Fruit fly (Drosophila melanogaster) whole organism, embryonic: ENCODE data around the gene CG7432.
A peak's percentile ranks its signal among the peaks of the same experiment; 100 is the strongest.

Experiments used
- Ada2b ChIP-seq: fragments of 200-800 bp; sonication (Bioruptor generic); IDR thresholded peaks from 2 replicates; pipeline ENCODE4 v1.3.6; 2022; ENCODE audit warnings: missing biosample characterization, missing genetic modification characterization
- Aef1 ChIP-seq: fragments of 200-800 bp; sonication (Bioruptor generic); IDR thresholded peaks from 3 replicates; pipeline ENCODE4 v1.3.6; 2022; ENCODE audit warnings: missing biosample characterization, missing genetic modification characterization
- Atf6 ChIP-seq: fragments of 200-800 bp; sonication (Bioruptor generic); IDR thresholded peaks from 2 replicates; pipeline ENCODE4 v1.3.6; 2022; ENCODE audit warnings: missing biosample characterization, missing genetic modification characterization
- B-H1 ChIP-seq: fragments of 200-800 bp; sonication (Bioruptor generic); IDR thresholded peaks from 3 replicates; pipeline ENCODE4 v1.3.6; 2022; ENCODE audit warnings: missing biosample characterization, missing genetic modification characterization
- Bgb ChIP-seq: fragments of 200-800 bp; sonication (Bioruptor generic); IDR thresholded peaks from 2 replicates; pipeline ENCODE4 v1.3.6; 2022; ENCODE audit warnings: missing biosample characterization, missing genetic modification characterization; ENCODE audit not compliant: partially characterized antibody
- CG12769 ChIP-seq: fragments of 200-800 bp; sonication (Bioruptor generic); optimal IDR thresholded peaks from 2 replicates; lab custom pipeline; 2019; ENCODE audit warnings: missing biosample characterization, mild to moderate bottlenecking, missing genetic modification characterization, moderate library complexity
- CG13624 ChIP-seq: fragments of 200-800 bp; sonication (Bioruptor generic); optimal IDR thresholded peaks from 2 replicates; lab custom pipeline; 2016; ENCODE audit warnings: missing biosample characterization, missing genetic modification characterization
- CG13894 ChIP-seq: fragments of 200-800 bp; sonication (Bioruptor generic); optimal IDR thresholded peaks from 3 replicates; lab custom pipeline; 2018; ENCODE audit warnings: missing biosample characterization, mild to moderate bottlenecking, missing genetic modification characterization, moderate library complexity
- CG14441 ChIP-seq: fragments of 200-800 bp; sonication (Bioruptor generic); IDR thresholded peaks from 2 replicates; pipeline ENCODE4 v1.3.6; 2022; ENCODE audit warnings: missing biosample characterization, missing genetic modification characterization
- CG18619 ChIP-seq: fragments of 200-800 bp; sonication (Bioruptor generic); optimal IDR thresholded peaks from 3 replicates; lab custom pipeline; 2017; ENCODE audit warnings: missing biosample characterization, mild to moderate bottlenecking, missing genetic modification characterization
- CG18764 ChIP-seq: fragments of 200-800 bp; sonication (Bioruptor generic); optimal IDR thresholded peaks from 3 replicates; lab custom pipeline; 2016; ENCODE audit warnings: missing biosample characterization, missing genetic modification characterization
- CG2199 ChIP-seq: fragments of 200-800 bp; sonication (Bioruptor generic); IDR thresholded peaks from 3 replicates; pipeline ENCODE4 v1.3.6; 2022; ENCODE audit warnings: missing biosample characterization, missing genetic modification characterization
- CG2678 ChIP-seq: fragments of 200-800 bp; sonication (Bioruptor generic); optimal IDR thresholded peaks from 3 replicates; lab custom pipeline; 2019; ENCODE audit warnings: missing biosample characterization, mild to moderate bottlenecking, missing genetic modification characterization, moderate library complexity
- CG30020 ChIP-seq: fragments of 200-800 bp; optimal IDR thresholded peaks from 2 replicates; lab custom pipeline; 2019; ENCODE audit warnings: missing biosample characterization, mild to moderate bottlenecking, missing genetic modification characterization, moderate library complexity
- CG3281 ChIP-seq: fragments of 200-800 bp; sonication (Bioruptor generic); optimal IDR thresholded peaks from 3 replicates; lab custom pipeline; 2017; ENCODE audit warnings: missing biosample characterization, mild to moderate bottlenecking, missing genetic modification characterization
- CG8290 ChIP-seq, 3 experiments: fragments of 200-800 bp; sonication (Bioruptor generic); optimal IDR thresholded peaks; 2 replicates each; lab custom pipeline; 2016 to 2019; ENCODE audit warnings: missing biosample characterization in 3 of 3, missing genetic modification characterization in 3 of 3, mild to moderate bottlenecking in 2 of 3, moderate library complexity in 1 of 3
- CG9727 ChIP-seq: fragments of 200-800 bp; sonication (Bioruptor generic); optimal IDR thresholded peaks from 3 replicates; lab custom pipeline; 2017; ENCODE audit warnings: missing biosample characterization, mild to moderate bottlenecking, missing genetic modification characterization
- Dbx ChIP-seq: fragments of 200-800 bp; sonication (Bioruptor generic); IDR thresholded peaks from 3 replicates; pipeline ENCODE4 v1.3.6; 2022; ENCODE audit warnings: missing biosample characterization, missing genetic modification characterization
- Dfd ChIP-seq, 2 experiments: fragments of >200 bp; optimal IDR thresholded peaks; 2 replicates each; lab custom pipeline; 2017; ENCODE audit warnings: missing biosample characterization in 2 of 2, missing genetic modification characterization in 2 of 2
- Eip74EF ChIP-seq, 2 experiments: fragments of 200-800 bp in 1 of 2; fragments of >200 bp in 1 of 2; sonication (Bioruptor generic) in 1 of 2; optimal IDR thresholded peaks; 2 replicates each; lab custom pipeline; 2017 to 2019; ENCODE audit warnings: missing biosample characterization in 2 of 2, missing genetic modification characterization in 2 of 2, mild to moderate bottlenecking in 1 of 2, moderate library complexity in 1 of 2
- HHEX ChIP-seq: fragments of 200-800 bp; sonication (Bioruptor generic); optimal IDR thresholded peaks from 3 replicates; lab custom pipeline; 2017; ENCODE audit warnings: missing biosample characterization, mild to moderate bottlenecking, missing genetic modification characterization, missing genetic modification reagents
- HmgD ChIP-seq: fragments of 200-800 bp; sonication (Bioruptor generic); optimal IDR thresholded peaks from 3 replicates; lab custom pipeline; 2016; ENCODE audit warnings: missing biosample characterization, missing genetic modification characterization
- MBD-R2 ChIP-seq: fragments of 200-800 bp; sonication (Bioruptor generic); IDR thresholded peaks from 2 replicates; pipeline ENCODE4 v1.3.6; 2022; ENCODE audit warnings: missing biosample characterization, missing genetic modification characterization
- Med ChIP-seq: fragments of 200-800 bp; sonication (Bioruptor generic); peaks from one replicate; lab custom pipeline; 2016; ENCODE audit warnings: missing biosample characterization, missing genetic modification characterization, mild to moderate bottlenecking, inconsistent platforms, moderate library complexity
- NFAT ChIP-seq: fragments of 200-800 bp; sonication (Bioruptor generic); IDR thresholded peaks from 2 replicates; pipeline ENCODE4 v1.3.6; 2022; ENCODE audit warnings: missing biosample characterization, missing genetic modification characterization
- Rfx ChIP-seq: fragments of 200-800 bp; sonication (Bioruptor generic); IDR thresholded peaks from 2 replicates; pipeline ENCODE4 v1.3.6; 2022; ENCODE audit warnings: missing biosample characterization, missing genetic modification characterization
- amos ChIP-seq: fragments of 200-800 bp; sonication (Bioruptor generic); IDR thresholded peaks from 2 replicates; pipeline ENCODE4 v1.3.6; 2022; ENCODE audit warnings: missing biosample characterization, missing genetic modification characterization; ENCODE audit not compliant: partially characterized antibody
- ara ChIP-seq: fragments of 200-800 bp; sonication (Bioruptor generic); IDR thresholded peaks from 2 replicates; pipeline ENCODE4 v1.3.6; 2022; ENCODE audit warnings: missing biosample characterization, missing genetic modification characterization
- chinmo ChIP-seq: fragments of 200-800 bp; sonication (Bioruptor generic); IDR thresholded peaks from 4 replicates; pipeline ENCODE4 v1.3.6; 2022; ENCODE audit warnings: missing biosample characterization, missing genetic modification characterization; ENCODE audit not compliant: partially characterized antibody
- chm ChIP-seq: fragments of 200-800 bp; sonication (Bioruptor generic); IDR thresholded peaks from 2 replicates; pipeline ENCODE4 v1.3.6; 2022; ENCODE audit warnings: missing biosample characterization, missing genetic modification characterization
- chn ChIP-seq: fragments of 200-800 bp; sonication (Bioruptor generic); optimal IDR thresholded peaks from 2 replicates; lab custom pipeline; 2016; ENCODE audit warnings: missing biosample characterization, missing genetic modification characterization
- crp ChIP-seq, 2 experiments: fragments of 200-800 bp; sonication (Bioruptor generic); optimal IDR thresholded peaks; 2 replicates in 1 of 2; 3 replicates in 1 of 2; lab custom pipeline; 2017; ENCODE audit warnings: missing biosample characterization in 2 of 2, missing genetic modification characterization in 2 of 2, mild to moderate bottlenecking in 1 of 2, moderate library complexity in 1 of 2
- dimm ChIP-seq: fragments of 200-800 bp; sonication (Bioruptor generic); IDR thresholded peaks from 2 replicates; pipeline ENCODE4 v1.3.6; 2022; ENCODE audit warnings: missing biosample characterization, missing genetic modification characterization
- exex ChIP-seq: fragments of 200-800 bp; sonication (Bioruptor generic); optimal IDR thresholded peaks from 4 replicates; lab custom pipeline; 2018; ENCODE audit warnings: missing biosample characterization, mild to moderate bottlenecking, missing genetic modification characterization, moderate library complexity
- eyg ChIP-seq: fragments of 200-800 bp; sonication (Bioruptor generic); optimal IDR thresholded peaks from 3 replicates; lab custom pipeline; 2016; ENCODE audit warnings: missing biosample characterization, missing genetic modification characterization
- ftz-f1 ChIP-seq: fragments of 200-800 bp; sonication (Bioruptor generic); optimal IDR thresholded peaks from 2 replicates; lab custom pipeline; 2016; ENCODE audit warnings: missing biosample characterization, missing genetic modification characterization
- gro ChIP-seq: fragments of 200-800 bp; sonication (Bioruptor generic); optimal IDR thresholded peaks from 2 replicates; lab custom pipeline; 2016; ENCODE audit warnings: missing biosample characterization, missing genetic modification characterization
- her ChIP-seq: fragments of 200-800 bp; sonication (Bioruptor generic); optimal IDR thresholded peaks from 2 replicates; lab custom pipeline; 2016; ENCODE audit warnings: missing biosample characterization, missing genetic modification characterization
- lab ChIP-seq: fragments of 200-800 bp; sonication (Bioruptor generic); optimal IDR thresholded peaks from 3 replicates; lab custom pipeline; 2017; ENCODE audit warnings: missing biosample characterization, missing genetic modification characterization, mild to moderate bottlenecking, moderate library complexity, missing genetic modification reagents
- pan ChIP-seq, 4 experiments: fragments of >200 bp in 3 of 4; fragments of 200-800 bp in 1 of 4; sonication (Bioruptor generic) in 1 of 4; optimal IDR thresholded peaks in 3 of 4; IDR thresholded peaks in 1 of 4; 2 replicates each; pipeline versions ENCODE4 v1.3.6 to Lab custom; 2017 to 2022; ENCODE audit warnings: missing biosample characterization in 2 of 4, missing genetic modification characterization in 2 of 4, mixed read lengths in 1 of 4
- pnt ChIP-seq: fragments of 200-800 bp; sonication (Bioruptor generic); optimal IDR thresholded peaks from 3 replicates; lab custom pipeline; 2016; ENCODE audit warnings: missing biosample characterization, missing genetic modification characterization
- schlank ChIP-seq: fragments of 200-800 bp; sonication (Bioruptor generic); optimal IDR thresholded peaks from 2 replicates; lab custom pipeline; 2018; ENCODE audit warnings: missing biosample characterization, mild to moderate bottlenecking, missing genetic modification characterization
- sens-2 ChIP-seq: fragments of 200-800 bp; sonication (Bioruptor generic); IDR thresholded peaks from 2 replicates; pipeline ENCODE4 v1.3.6; 2022; ENCODE audit warnings: missing biosample characterization, missing genetic modification characterization
- sob ChIP-seq: fragments of 200-800 bp; sonication (Bioruptor generic); IDR thresholded peaks from 2 replicates; pipeline ENCODE4 v1.3.6; 2022; ENCODE audit warnings: missing biosample characterization, missing genetic modification characterization
- sug ChIP-seq: fragments of 200-800 bp; optimal IDR thresholded peaks from 2 replicates; lab custom pipeline; 2019; ENCODE audit warnings: missing biosample characterization, mild to moderate bottlenecking, missing genetic modification characterization, moderate library complexity
- tgo ChIP-seq: fragments of 200-800 bp; sonication (Bioruptor generic); IDR thresholded peaks from 3 replicates; pipeline ENCODE4 v1.3.6; 2022; ENCODE audit warnings: missing biosample characterization, missing genetic modification characterization
- z ChIP-seq: fragments of 200-800 bp; sonication (Bioruptor generic); IDR thresholded peaks from 3 replicates; pipeline ENCODE4 v1.3.6; 2022; ENCODE audit warnings: missing biosample characterization, missing genetic modification characterization

Gene CG7432

dm6 chr3R:19619908-19620307, 44.9 kb upstream of the CG7432 start (continued):
- no peak for TF ChIP-seq Ada2b (GFP tag; lab: Robert Waterston, UW)
- 0 out of 4 replicates have a peak, but pooled peaks have one; percentile 71 for TF ChIP-seq chinmo (GFP tag; lab: Robert Waterston, UW)
- TF ChIP-seq pnt (GFP tag; lab: Kevin White, UChicago) = no peak
- TF ChIP-seq Rfx (GFP tag; lab: Robert Waterston, UW) = peak; percentile 23; the same call in 1 of the 2 replicates
- no peak for TF ChIP-seq Aef1 (GFP tag; lab: Robert Waterston, UW)
- peak; percentile 8 for TF ChIP-seq CG3281 (GFP tag; lab: Kevin White, UChicago)
- TF ChIP-seq ftz-f1 (GFP tag; lab: Kevin White, UChicago) = peak; percentile 2
- peak; percentile 80 for TF ChIP-seq Med (GFP tag; lab: Kevin White, UChicago)
- 0 out of 3 replicates have a peak, but pooled peaks have one; percentile 44 for TF ChIP-seq CG2199 (GFP tag; lab: Robert Waterston, UW)
- TF ChIP-seq CG9727 = peak; percentile 3
- TF ChIP-seq lab (GFP tag; lab: Kevin White, UChicago) = peak; percentile 28
- TF ChIP-seq exex = peak; percentile 61

dm6 chr3R:19620953-19621352, 43.9 kb upstream of the CG7432 start:
- TF ChIP-seq lab (GFP tag; lab: Kevin White, UChicago) (peak; percentile 20), B-H1 (GFP tag; lab: Robert Waterston, UW) (no peak), schlank (peak; percentile 5), NFAT (GFP tag; lab: Robert Waterston, UW) (0 out of 2 replicates have a peak, but pooled peaks have one; percentile 13), amos (no peak; the same call in 1 of the 2 replicates), sug (tag; lab: Kevin White, UChicago) (peak; percentile 31), sob (GFP tag; lab: Robert Waterston, UW) (peak; percentile 20; the same call in 1 of the 2 replicates), CG18764 (GFP tag; lab: Kevin White, UChicago) (no peak), CG2678 (tag; lab: Kevin White, UChicago) (peak; percentile 1), Dbx (GFP tag; lab: Robert Waterston, UW) (peak; percentile 57; the same call in 1 of the 3 replicates), her (GFP tag; lab: Kevin White, UChicago) (peak; percentile 35), sens-2 (0 out of 2 replicates have a peak, but pooled peaks have one; percentile 8), CG13624 (peak; percentile 21), z (GFP tag; lab: Robert Waterston, UW) (peak; percentile 86), CG18619 (GFP tag; lab: Kevin White, UChicago) (peak; percentile 13), dimm (no peak), MBD-R2 (0 out of 2 replicates have a peak, but pooled peaks have one; percentile 12), CG13894 (tag; lab: Kevin White, UChicago) (peak; percentile 67), crp (GFP tag; optimal IDR thresholded peaks at IDR 0.05; lab: Kevin White, UChicago) (peak in 1 of 2 experiments; percentile 69), Atf6 (GFP tag; lab: Robert Waterston, UW) (0 out of 2 replicates have a peak, but pooled peaks have one; percentile 14), tgo (GFP tag; lab: Robert Waterston, UW) (no peak; the same call in 2 of the 3 replicates), CG14441 (GFP tag; lab: Robert Waterston, UW) (0 out of 2 replicates have a peak, but pooled peaks have one; percentile 33), CG30020 (tag; lab: Kevin White, UChicago) (no peak), Eip74EF (GFP tag; optimal IDR thresholded peaks at IDR 0.05; lab: Kevin White, UChicago) (peak in 1 of 2 experiments; percentile 40), ara (no peak), chm (GFP tag; lab: Robert Waterston, UW) (no peak), CG12769 (tag; lab: Kevin White, UChicago) (peak; percentile 89), HHEX (GFP tag; lab: Kevin White, UChicago) (no peak), eyg (GFP tag; lab: Kevin White, UChicago) (peak; percentile 17), CG8290 (GFP tag; optimal IDR thresholded peaks at IDR 0.05; lab: Kevin White, UChicago) (no peak), CG8290 (tag; optimal IDR thresholded peaks at IDR 0.05; lab: Kevin White, UChicago) (peak in 1 of 2 experiments; percentile 41), chn (GFP tag; lab: Kevin White, UChicago) (no peak), gro (GFP tag; lab: Kevin White, UChicago) (peak; percentile 44), HmgD (GFP tag; lab: Kevin White, UChicago) (no peak), Dfd (GFP tag; optimal IDR thresholded peaks at IDR 0.05; lab: Kevin White, UChicago) (no peak), Bgb (peak; percentile 46; the same call in 1 of the 2 replicates), pan (optimal IDR thresholded peaks at IDR 0.05; lab: Kevin White, UChicago) (no peak), pan (GFP tag; optimal IDR thresholded peaks at IDR 0.05 in 1 of 2, IDR thresholded peaks at IDR 0.05 in 1 of 2) (peak in 1 of 2 experiments; percentile 33), chinmo (GFP tag; lab: Robert Waterston, UW) (peak; percentile 90; the same call in 3 of the 4 replicates)
